Fruit fly (Drosophila melanogaster) whole organism, larva: ENCODE results near the gene CtsL4.

Source experiments
- noc ChIP-seq: fragments of 200-800 bp; sonication (Bioruptor generic); optimal IDR thresholded peaks from 3 replicates; lab custom pipeline; 2019; ENCODE audit warnings: missing biosample characterization, mild to moderate bottlenecking, missing genetic modification characterization, moderate library complexity

The CtsL4 gene

dm6 chr2L:10310614-10311382 is 45.6 kb downstream of the CtsL4 start, which contains the start of gene Cdk5alpha:
Gene Cdk5alpha (minus strand): TSS chr2L:10310956.
- no peak for TF ChIP-seq noc (tag; lab: Kevin White, UChicago)

- peak; percentile 59 for TF ChIP-seq noc (tag; lab: Kevin White, UChicago)
Observed at dm6 chr2L:10306518-10307260, 49.7 kb downstream of the CtsL4 start, which contains the start of the genes CG5390 and CG4968. Gene CG5390 (minus strand): TSS chr2L:10306594. Gene CG4968 (plus strand): TSS chr2L:10306922.

- TF ChIP-seq noc (tag; lab: Kevin White, UChicago), result peak; percentile 64
Observed at dm6 chr2L:10305538-10306147, 50.8 kb downstream of the CtsL4 start.
